Worm (Caenorhabditis elegans) whole organism, dauer: Measurements from ENCODE around the gene T02H6.7.

Experiments used
- unc-62 ChIP-seq: sonication (generic microtip); optimal IDR thresholded peaks from 2 replicates; lab custom pipeline; 2017; ENCODE audit warnings: missing biosample characterization, missing genetic modification reagents, missing genetic modification characterization

Gene T02H6.7

DNA sequence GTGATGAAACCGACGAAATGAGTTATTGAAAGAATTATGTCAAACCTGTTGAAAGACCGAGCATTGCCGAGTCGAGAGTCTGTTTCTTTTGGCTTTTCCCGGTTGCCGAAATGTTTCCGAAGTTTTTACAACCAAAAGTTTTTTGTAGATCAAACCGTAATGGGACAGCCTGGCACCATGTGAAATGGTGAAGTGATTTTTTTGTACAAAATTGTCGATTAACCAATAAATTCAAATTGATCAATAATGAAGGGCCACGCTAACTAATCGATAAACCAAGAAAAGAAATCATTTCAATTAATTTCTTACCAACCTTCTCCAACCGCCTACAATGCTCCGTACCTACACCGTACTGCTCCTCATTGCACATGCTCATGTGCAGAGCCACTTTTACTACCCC lies 9.1 kb downstream of the T02H6.7 start, which contains the start of gene T02H6.3:
T02H6.3 (plus strand) TSS at position 301 of the 400 bp plus-strand sequence.
- no peak for TF ChIP-seq unc-62 (GFP tag; lab: Kevin White, UChicago)

DNA sequence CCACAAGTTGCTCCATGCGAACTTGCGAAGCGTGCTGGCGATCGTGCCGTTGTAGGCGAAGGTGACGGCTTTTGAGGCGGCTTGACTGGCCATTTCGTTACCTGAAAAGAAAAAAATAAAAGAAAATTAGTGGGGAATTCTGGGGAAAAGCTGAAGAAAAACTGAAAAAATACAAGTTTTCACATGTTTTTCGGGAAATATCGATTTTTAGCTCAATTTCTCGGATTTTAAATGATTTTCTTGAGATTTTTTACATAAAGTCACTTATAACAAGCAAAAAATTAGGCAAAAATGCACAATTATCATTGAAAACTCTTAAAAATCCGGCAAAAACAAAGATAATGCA lies 18.6 kb downstream of the T02H6.7 start, which contains the start of gene T02H6.11:
T02H6.11 (minus strand) TSS at position 101 of the 346 bp plus-strand sequence.
- no peak for TF ChIP-seq unc-62 (GFP tag; lab: Kevin White, UChicago)

DNA sequence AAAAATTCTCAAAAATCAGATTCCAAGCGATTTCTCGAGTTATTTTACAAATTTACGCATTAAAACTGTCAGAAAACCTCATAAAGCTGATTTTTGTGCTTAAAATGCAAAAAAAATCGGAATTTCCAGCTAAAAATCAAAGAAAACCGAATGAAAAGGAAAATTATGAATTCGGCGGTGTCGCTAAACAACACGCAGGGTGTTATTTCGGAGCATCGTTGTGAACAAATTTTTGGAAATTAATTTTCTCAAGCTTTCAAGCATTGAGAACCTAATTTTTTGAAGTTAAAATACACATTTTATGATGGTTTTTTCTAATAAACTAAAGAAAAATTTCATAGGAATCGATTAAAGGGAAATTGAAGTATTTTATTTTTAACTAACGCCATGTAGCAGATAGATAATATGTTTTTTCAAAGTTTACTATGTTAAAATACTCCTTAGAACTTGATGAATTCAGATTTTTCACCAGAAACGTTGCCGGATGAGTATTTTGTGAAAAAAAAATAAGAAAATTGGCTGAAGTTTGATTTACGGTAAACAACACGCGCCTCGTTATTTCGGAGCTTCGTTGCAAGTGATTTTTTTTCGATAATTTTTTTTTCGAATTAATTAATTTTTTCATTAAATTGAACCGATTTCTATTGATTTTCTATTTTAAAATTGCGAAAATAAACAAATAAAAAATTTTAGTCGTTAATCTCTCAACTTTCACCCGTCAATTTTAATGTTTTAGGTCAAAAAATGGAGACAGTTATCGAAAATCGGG lies 19.1 kb downstream of the T02H6.7 start, which contains the start of gene thoc-1:
thoc-1 (plus strand) TSS at position 737 of the 769 bp plus-strand sequence.
- no peak for TF ChIP-seq unc-62 (GFP tag; lab: Kevin White, UChicago)

DNA sequence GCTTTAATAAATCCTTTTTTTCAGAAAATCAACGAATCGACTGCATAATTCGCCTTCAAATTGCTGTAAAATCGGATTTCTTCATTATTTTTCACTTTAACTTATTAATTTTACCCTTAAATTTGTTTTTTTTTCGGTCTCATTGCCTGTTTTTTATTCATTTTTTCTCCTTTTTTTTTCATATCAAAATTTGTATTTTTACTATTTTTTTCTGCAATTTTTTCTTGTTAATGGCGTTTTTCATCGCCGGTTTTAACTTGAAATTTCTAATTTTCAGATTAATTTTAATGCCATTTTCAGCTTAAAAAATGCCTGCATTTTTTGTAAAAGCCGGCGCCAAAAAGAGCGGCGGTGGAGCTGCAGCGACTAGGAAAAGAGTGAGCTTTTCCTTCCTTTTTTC lies 26.7 kb downstream of the T02H6.7 start, which contains the start of gene T02H6.1:
T02H6.1 (plus strand) TSS at position 301 of the 400 bp plus-strand sequence.
- TF ChIP-seq unc-62 (GFP tag; lab: Kevin White, UChicago), result no peak

DNA sequence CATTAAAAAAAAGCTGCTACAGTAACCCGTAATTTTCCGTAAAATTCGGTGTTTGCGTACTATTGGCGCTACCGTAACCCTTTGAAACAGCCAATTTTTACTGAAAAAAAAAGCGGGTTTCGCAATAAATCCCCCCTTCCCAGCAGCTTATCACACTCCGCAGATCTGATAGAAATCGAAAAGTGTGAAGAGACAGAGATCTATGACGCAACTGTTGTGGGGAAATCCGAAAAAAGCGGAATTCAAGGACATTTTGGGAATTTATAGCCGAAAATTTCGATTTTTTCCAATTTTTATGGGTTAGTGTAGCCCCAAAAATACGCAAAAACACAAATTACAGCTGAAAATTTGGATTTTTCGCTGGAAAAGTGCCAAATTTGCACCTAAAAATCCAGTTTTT lies 39.5 kb downstream of the T02H6.7 start:
- TF ChIP-seq unc-62 (GFP tag; lab: Kevin White, UChicago), result no peak

DNA sequence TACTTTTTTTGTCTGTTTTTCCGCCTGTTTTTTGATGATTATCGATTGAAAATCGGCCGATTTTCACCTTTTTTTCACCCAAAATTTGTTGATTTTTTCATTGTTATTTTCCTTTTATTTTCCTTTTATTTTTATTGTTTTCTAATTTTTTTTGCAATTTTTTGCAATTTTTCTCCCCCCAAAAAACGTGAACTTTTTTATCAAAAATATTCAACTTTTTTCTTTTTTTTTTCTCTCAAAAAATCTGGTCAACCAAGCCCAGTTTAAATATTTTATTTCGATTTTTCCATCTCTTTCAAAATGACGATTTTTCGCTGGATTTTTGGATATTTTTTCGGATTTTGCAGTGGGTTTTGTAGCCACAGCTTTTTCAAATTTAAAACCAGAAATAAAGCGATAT lies 41.1 kb downstream of the T02H6.7 start, which contains the start of gene rfip-2:
rfip-2 (plus strand) TSS at position 301 of the 400 bp plus-strand sequence.
- no peak for TF ChIP-seq unc-62 (GFP tag; lab: Kevin White, UChicago)

DNA sequence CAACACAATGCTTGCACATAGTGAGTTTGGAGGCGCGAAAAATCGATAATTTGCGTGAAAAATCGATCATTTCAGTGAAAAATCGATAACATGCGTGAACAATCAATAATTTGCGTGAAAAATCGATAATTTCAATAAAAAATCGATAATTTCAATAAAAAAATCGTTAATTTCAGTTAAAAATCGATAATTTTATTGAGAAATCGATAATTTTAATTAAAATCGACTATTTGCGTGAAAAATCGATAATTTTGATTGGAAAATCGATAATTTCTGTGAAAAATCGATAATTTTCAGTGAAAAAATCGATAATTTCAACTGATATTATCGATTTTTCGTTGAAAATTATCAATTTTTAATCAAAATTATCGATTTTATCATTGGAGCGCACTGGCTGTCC lies 41.6 kb downstream of the T02H6.7 start:
- TF ChIP-seq unc-62 (GFP tag; lab: Kevin White, UChicago), result no peak

DNA sequence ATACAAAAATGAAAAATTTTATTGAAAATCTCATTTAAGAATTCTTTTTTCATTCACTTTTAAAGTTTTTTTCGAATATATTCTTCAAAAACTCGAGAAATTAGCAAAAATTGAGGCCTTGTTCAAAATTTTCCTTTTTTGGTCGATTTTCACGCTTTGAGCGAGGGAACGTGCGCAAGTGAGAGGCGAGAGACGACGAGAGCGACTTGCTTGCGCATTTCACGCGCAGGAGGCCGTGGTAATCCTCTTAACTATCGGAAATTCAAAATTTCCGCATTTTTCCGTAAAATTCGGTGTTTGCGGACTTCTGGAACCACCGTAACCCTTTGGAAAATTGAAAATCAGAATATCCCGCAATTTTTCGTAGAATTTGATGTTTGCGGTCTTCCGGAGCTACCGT lies 47.5 kb downstream of the T02H6.7 start:
- TF ChIP-seq unc-62 (GFP tag; lab: Kevin White, UChicago), result no peak

DNA sequence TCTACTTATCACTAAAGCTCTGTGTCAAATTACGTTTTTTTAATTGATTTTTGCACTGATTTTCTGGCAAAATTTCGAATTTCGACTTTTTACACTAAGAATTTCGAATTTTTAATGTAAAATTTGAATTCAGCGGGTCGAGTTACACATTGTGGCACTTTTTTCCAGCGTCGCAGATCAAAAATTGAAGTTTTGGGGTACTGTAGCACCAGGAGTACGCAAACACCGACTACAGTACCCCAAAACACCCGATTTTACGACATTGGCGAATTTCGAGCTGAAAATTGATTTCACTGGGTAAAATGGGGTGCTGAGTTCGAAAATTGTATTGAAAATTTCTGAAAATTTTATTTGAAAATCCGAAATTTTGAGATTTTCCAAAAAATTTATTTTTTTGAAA lies 50.0 kb downstream of the T02H6.7 start:
- TF ChIP-seq unc-62 (GFP tag; lab: Kevin White, UChicago), result no peak
